ENCODE assay signal across 5 fruit fly cellular contexts in the genomic region with DNA sequence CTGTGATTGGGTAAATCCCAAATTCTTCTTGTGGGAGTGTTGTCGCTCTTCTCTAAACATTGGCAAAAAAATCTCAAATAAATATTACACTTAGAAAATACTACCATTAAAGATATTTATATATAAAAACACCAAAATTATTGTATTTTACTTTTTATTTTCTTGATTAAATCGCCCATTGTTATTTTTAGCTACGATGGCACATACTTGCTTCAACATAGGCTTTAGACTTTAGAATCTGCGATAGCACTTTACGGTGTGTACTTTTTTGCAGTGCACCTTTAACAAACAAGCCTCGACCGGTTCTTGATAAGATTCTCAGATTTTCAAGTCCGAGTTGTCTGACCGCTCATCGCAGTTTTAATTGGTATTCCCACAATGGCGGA.
TF ChIP-seq lines count a peak whose summit lies in the region.

A gene (plus strand): TSS at position 374 of the 386 bp plus-strand sequence.

- peak; percentile 6 for TF ChIP-seq CTCF in whole organism, embryonic (GFP tag; optimal IDR thresholded peaks at IDR 0.05; lab: Kevin White, UChicago)

TF ChIP-seq in whole organism, adult, 20 proteins besides CTCF, POLR2A, EP300 and RAD21 (continues in another document):
- TF ChIP-seq Clk (GFP tag; optimal IDR thresholded peaks at IDR 0.05; lab: Kevin White, UChicago) (peak; percentile 20), tj (GFP tag; optimal IDR thresholded peaks at IDR 0.05; lab: Kevin White, UChicago) (no peak), pad (GFP tag; optimal IDR thresholded peaks at IDR 0.05; lab: Kevin White, UChicago) (no peak), cic (GFP tag; optimal IDR thresholded peaks at IDR 0.05; lab: Kevin White, UChicago) (peak; percentile 10), toe (GFP tag; optimal IDR thresholded peaks at IDR 0.05; lab: Kevin White, UChicago) (no peak), Hr96 (GFP tag; optimal IDR thresholded peaks at IDR 0.05; lab: Kevin White, UChicago) (no peak), CG14711 (tag; optimal IDR thresholded peaks at IDR 0.05; lab: Kevin White, UChicago) (peak; percentile 43), Crg-1 (GFP tag; optimal IDR thresholded peaks at IDR 0.05; lab: Kevin White, UChicago) (no peak), CG5204 (GFP tag; optimal IDR thresholded peaks at IDR 0.05; lab: Kevin White, UChicago) (no peak), Mnt (GFP tag; optimal IDR thresholded peaks at IDR 0.05; lab: Kevin White, UChicago) (no peak), bab1 (GFP tag; optimal IDR thresholded peaks at IDR 0.05; lab: Kevin White, UChicago) (no peak), CG12768 (GFP tag; optimal IDR thresholded peaks at IDR 0.05; lab: Kevin White, UChicago) (peak; percentile 71), CG7101 (tag; optimal IDR thresholded peaks at IDR 0.05; lab: Kevin White, UChicago) (peak; percentile 62), CG7045 (GFP tag; optimal IDR thresholded peaks at IDR 0.05; lab: Kevin White, UChicago) (peak; percentile 44), ovo (GFP tag; optimal IDR thresholded peaks at IDR 0.05; lab: Kevin White, UChicago) (no peak), cnc (optimal IDR thresholded peaks at IDR 0.05; lab: Kevin White, UChicago) (no peak), CG33017 (tag; optimal IDR thresholded peaks at IDR 0.05; lab: Kevin White, UChicago) (peak; percentile 76), kay (GFP tag; lab: Kevin White, UChicago; ENCODE audit: borderline replicate concordance) (peak; percentile 90)

TF ChIP-seq in whole organism, embryonic, 481 proteins besides CTCF, POLR2A, EP300 and RAD21 (continues in another document):
- TF ChIP-seq unpg (GFP tag; optimal IDR thresholded peaks at IDR 0.05; lab: Kevin White, UChicago) (peak; percentile 59), row (GFP tag; IDR thresholded peaks at IDR 0.05; lab: Robert Waterston, UW) (peak; percentile 58; the same call in 2 of the 3 replicates), kni (GFP tag; optimal IDR thresholded peaks at IDR 0.05; lab: Kevin White, UChicago) (peak; percentile 28), Usf (GFP tag; optimal IDR thresholded peaks at IDR 0.05; lab: Kevin White, UChicago) (peak; percentile 17), CG1602 (GFP tag; optimal IDR thresholded peaks at IDR 0.05; lab: Kevin White, UChicago) (peak; percentile 23), HmgD (GFP tag; optimal IDR thresholded peaks at IDR 0.05; lab: Kevin White, UChicago) (no peak), Tbp (GFP tag; optimal IDR thresholded peaks at IDR 0.05; lab: Kevin White, UChicago) (no peak), zf30C (GFP tag; optimal IDR thresholded peaks at IDR 0.05; lab: Kevin White, UChicago) (peak; percentile 88), al (GFP tag; IDR thresholded peaks at IDR 0.05; lab: Robert Waterston, UW) (peak; percentile 39), CG5953 (GFP tag; IDR thresholded peaks at IDR 0.05; lab: Robert Waterston, UW) (no peak), eyg (GFP tag; optimal IDR thresholded peaks at IDR 0.05; lab: Kevin White, UChicago) (no peak), CG6854 (GFP tag; optimal IDR thresholded peaks at IDR 0.05; lab: Kevin White, UChicago) (peak; percentile 41), CG12942 (GFP tag; optimal IDR thresholded peaks at IDR 0.05; lab: Kevin White, UChicago) (no peak), Nf-YC (tag; optimal IDR thresholded peaks at IDR 0.05; lab: Kevin White, UChicago) (peak; percentile 22), vnd (GFP tag; IDR thresholded peaks at IDR 0.05; lab: Robert Waterston, UW; ENCODE audit: partially characterized antibody) (no peak), run (tag; optimal IDR thresholded peaks at IDR 0.05; lab: Kevin White, UChicago) (no peak), slbo (GFP tag; IDR thresholded peaks at IDR 0.05; lab: Robert Waterston, UW) (peak; percentile 66), en (GFP tag; optimal IDR thresholded peaks at IDR 0.05; lab: Kevin White, UChicago) (no peak)

TF ChIP-seq in whole organism, prepupa, 60 proteins besides CTCF, POLR2A, EP300 and RAD21 (continues in another document):
- TF ChIP-seq dac (GFP tag; optimal IDR thresholded peaks at IDR 0.05; lab: Kevin White, UChicago): peak; percentile 75
- TF ChIP-seq CG6854 (GFP tag; optimal IDR thresholded peaks at IDR 0.05; lab: Kevin White, UChicago): peak; percentile 95
- TF ChIP-seq CG6792 (GFP tag; optimal IDR thresholded peaks at IDR 0.05; lab: Kevin White, UChicago): peak; percentile 93
- TF ChIP-seq Hr4 (GFP tag; optimal IDR thresholded peaks at IDR 0.05; lab: Kevin White, UChicago): peak; percentile 78
- no peak for TF ChIP-seq CG6276 (GFP tag; optimal IDR thresholded peaks at IDR 0.05; lab: Kevin White, UChicago)
- peak; percentile 81 for TF ChIP-seq CG11902 (GFP tag; optimal IDR thresholded peaks at IDR 0.05; lab: Kevin White, UChicago)
- peak; percentile 71 for TF ChIP-seq CG8319 (GFP tag; optimal IDR thresholded peaks at IDR 0.05; lab: Kevin White, UChicago)
- peak; percentile 97 for TF ChIP-seq esn (GFP tag; optimal IDR thresholded peaks at IDR 0.05; lab: Kevin White, UChicago)
- peak; percentile 97 for TF ChIP-seq CG6163 (GFP tag; IDR thresholded peaks at IDR 0.05; lab: Robert Waterston, UW)
- TF ChIP-seq CG7368 (GFP tag; optimal IDR thresholded peaks at IDR 0.05; lab: Kevin White, UChicago): peak; percentile 88
- TF ChIP-seq fkh (GFP tag; optimal IDR thresholded peaks at IDR 0.05; lab: Kevin White, UChicago): peak; percentile 66
- TF ChIP-seq cyc (GFP tag; optimal IDR thresholded peaks at IDR 0.05; lab: Kevin White, UChicago): peak; percentile 93
- peak; percentile 97 for TF ChIP-seq Eip93F (GFP tag; optimal IDR thresholded peaks at IDR 0.05; lab: Kevin White, UChicago)
- TF ChIP-seq CG16779 (tag; optimal IDR thresholded peaks at IDR 0.05; lab: Kevin White, UChicago): peak; percentile 87
- TF ChIP-seq Blimp-1 (GFP tag; optimal IDR thresholded peaks at IDR 0.05; lab: Kevin White, UChicago): peak; percentile 86
- peak; percentile 94 for TF ChIP-seq Smox (GFP tag; optimal IDR thresholded peaks at IDR 0.05; lab: Kevin White, UChicago)
- TF ChIP-seq CG9139 (GFP tag; optimal IDR thresholded peaks at IDR 0.05; lab: Kevin White, UChicago): peak; percentile 88
- TF ChIP-seq Ets96B (tag; optimal IDR thresholded peaks at IDR 0.05; lab: Kevin White, UChicago): peak; percentile 92

TF ChIP-seq in whole organism, pupa, 21 proteins besides CTCF, POLR2A, EP300 and RAD21 (continues in another document):
- TF ChIP-seq CG13204 (GFP tag; optimal IDR thresholded peaks at IDR 0.05; lab: Kevin White, UChicago) (peak; percentile 84), gl (tag; optimal IDR thresholded peaks at IDR 0.05; lab: Kevin White, UChicago) (peak; percentile 83), Ets98B (GFP tag; IDR thresholded peaks at IDR 0.05; lab: Robert Waterston, UW) (peak; percentile 90), CG14655 (GFP tag; optimal IDR thresholded peaks at IDR 0.05; lab: Kevin White, UChicago) (peak; percentile 95), EcR (GFP tag; optimal IDR thresholded peaks at IDR 0.05; lab: Kevin White, UChicago) (peak; percentile 85), CG9948 (tag; optimal IDR thresholded peaks at IDR 0.05; lab: Kevin White, UChicago) (peak; percentile 88), CG4496 (GFP tag; IDR thresholded peaks at IDR 0.05; lab: Robert Waterston, UW) (peak; percentile 92), CG8159 (tag; optimal IDR thresholded peaks at IDR 0.05; lab: Kevin White, UChicago) (peak; percentile 94), CG8301 (tag; optimal IDR thresholded peaks at IDR 0.05; lab: Kevin White, UChicago) (peak; percentile 93), CG32121 (GFP tag; IDR thresholded peaks at IDR 0.05; lab: Robert Waterston, UW) (peak; percentile 20; the same call in 1 of the 2 replicates), Pif1A (GFP tag; optimal IDR thresholded peaks at IDR 0.05; lab: Kevin White, UChicago) (no peak), CG17806 (tag; optimal IDR thresholded peaks at IDR 0.05; lab: Kevin White, UChicago) (peak; percentile 92), D1 (tag; optimal IDR thresholded peaks at IDR 0.05; lab: Kevin White, UChicago) (no peak), fd96Ca (GFP tag; IDR thresholded peaks at IDR 0.05; lab: Robert Waterston, UW) (peak; percentile 91), CG12605 (GFP tag; IDR thresholded peaks at IDR 0.05; lab: Robert Waterston, UW) (peak; percentile 89), Pif1B (GFP tag; optimal IDR thresholded peaks at IDR 0.05; lab: Kevin White, UChicago) (peak; percentile 97), Snoo (tag; optimal IDR thresholded peaks at IDR 0.05; lab: Kevin White, UChicago) (peak; percentile 96), CG10348 (GFP tag; IDR thresholded peaks at IDR 0.05; lab: Robert Waterston, UW) (no peak), CG34367 (tag; optimal IDR thresholded peaks at IDR 0.05; lab: Kevin White, UChicago) (peak; percentile 88)

TF ChIP-seq in whole organism, wandering third instar larva, 38 proteins besides CTCF, POLR2A, EP300 and RAD21 (continues in another document):
- peak; percentile 93 for TF ChIP-seq HLH106 (tag; optimal IDR thresholded peaks at IDR 0.05; lab: Kevin White, UChicago)
- peak; percentile 10 for TF ChIP-seq jim (GFP tag; optimal IDR thresholded peaks at IDR 0.05; lab: Kevin White, UChicago)
- no peak for TF ChIP-seq Hnf4 (GFP tag; optimal IDR thresholded peaks at IDR 0.05; lab: Kevin White, UChicago)
- TF ChIP-seq Dfd (GFP tag; optimal IDR thresholded peaks at IDR 0.05; lab: Kevin White, UChicago): no peak
- TF ChIP-seq tai (GFP tag; optimal IDR thresholded peaks at IDR 0.05; lab: Kevin White, UChicago): no peak
- TF ChIP-seq dsf (GFP tag; optimal IDR thresholded peaks at IDR 0.05; lab: Kevin White, UChicago; ENCODE audit: borderline replicate concordance): no peak
- TF ChIP-seq Hr83 (GFP tag; optimal IDR thresholded peaks at IDR 0.05; lab: Kevin White, UChicago; ENCODE audit: poor library complexity, severe bottlenecking): peak; percentile 48
- no peak for TF ChIP-seq Myc (optimal IDR thresholded peaks at IDR 0.05; lab: Kevin White, UChicago)
- TF ChIP-seq h (GFP tag; optimal IDR thresholded peaks at IDR 0.05; lab: Kevin White, UChicago): peak; percentile 95
- TF ChIP-seq Dif (GFP tag; optimal IDR thresholded peaks at IDR 0.05; lab: Kevin White, UChicago; ENCODE audit: partially characterized antibody): peak; percentile 46
- TF ChIP-seq dmrt93B (GFP tag; optimal IDR thresholded peaks at IDR 0.05; lab: Kevin White, UChicago): peak; percentile 86
- peak; percentile 79 for TF ChIP-seq CG9705 (GFP tag; optimal IDR thresholded peaks at IDR 0.05; lab: Kevin White, UChicago)
- TF ChIP-seq foxo (GFP tag; optimal IDR thresholded peaks at IDR 0.05; lab: Kevin White, UChicago): peak in 1 of 2 experiments; percentile 96
- no peak for TF ChIP-seq CrebA (GFP tag; optimal IDR thresholded peaks at IDR 0.05; lab: Kevin White, UChicago; ENCODE audit: borderline replicate concordance)
- no peak for TF ChIP-seq Mio (GFP tag; optimal IDR thresholded peaks at IDR 0.05; lab: Kevin White, UChicago)
- peak; percentile 93 for TF ChIP-seq Rel (GFP tag; optimal IDR thresholded peaks at IDR 0.05; lab: Kevin White, UChicago)
- peak; percentile 96 for TF ChIP-seq Rel (tag; optimal IDR thresholded peaks at IDR 0.05; lab: Kevin White, UChicago)
- peak; percentile 91 for TF ChIP-seq br (GFP tag; optimal IDR thresholded peaks at IDR 0.05; lab: Kevin White, UChicago)
- no peak for TF ChIP-seq Hr78 (GFP tag; optimal IDR thresholded peaks at IDR 0.05; lab: Kevin White, UChicago)
- TF ChIP-seq fru (GFP tag; optimal IDR thresholded peaks at IDR 0.05; lab: Kevin White, UChicago): peak; percentile 60
- no peak for TF ChIP-seq sv (GFP tag; optimal IDR thresholded peaks at IDR 0.05; lab: Kevin White, UChicago)
- TF ChIP-seq OdsH (GFP tag; optimal IDR thresholded peaks at IDR 0.05; lab: Kevin White, UChicago): peak; percentile 92
